Fruit fly (Drosophila melanogaster) whole organism, embryonic: ENCODE measurements around the gene Rab5.

Source experiments
- Awh ChIP-seq: fragments of 200-800 bp; sonication (Bioruptor generic); IDR thresholded peaks from 2 replicates; pipeline ENCODE4, ENCODE4 v1.3.6; 2022; ENCODE audit warnings: missing biosample characterization, missing genetic modification characterization
- C15 ChIP-seq: fragments of 200-800 bp; sonication (Bioruptor generic); IDR thresholded peaks from 3 replicates; pipeline ENCODE4 v1.3.6; 2022; ENCODE audit warnings: missing biosample characterization, missing genetic modification characterization
- CG11398 ChIP-seq: fragments of 200-800 bp; sonication (Bioruptor generic); optimal IDR thresholded peaks from 2 replicates; lab custom pipeline; 2016; ENCODE audit warnings: missing biosample characterization, missing genetic modification characterization
- CG12219 ChIP-seq: fragments of 200-800 bp; sonication (Bioruptor generic); optimal IDR thresholded peaks from 3 replicates; lab custom pipeline; 2018; ENCODE audit warnings: missing biosample characterization, mild to moderate bottlenecking, missing genetic modification characterization
- CG12659 ChIP-seq: fragments of 200-800 bp; sonication (Bioruptor generic); optimal IDR thresholded peaks from 3 replicates; lab custom pipeline; 2017; ENCODE audit warnings: mild to moderate bottlenecking, missing biosample characterization, missing genetic modification reagents, missing genetic modification characterization
- CG15269 ChIP-seq: fragments of 200-800 bp; sonication (Bioruptor generic); optimal IDR thresholded peaks from 2 replicates; lab custom pipeline; 2018; ENCODE audit warnings: missing biosample characterization, mild to moderate bottlenecking, missing genetic modification characterization, moderate library complexity
- CG2129 ChIP-seq: fragments of 200-800 bp; sonication (Bioruptor generic); IDR thresholded peaks from 2 replicates; pipeline ENCODE4 v1.3.6; 2022; ENCODE audit warnings: missing biosample characterization, missing genetic modification characterization; ENCODE audit not compliant: partially characterized antibody
- CG2199 ChIP-seq: fragments of 200-800 bp; sonication (Bioruptor generic); IDR thresholded peaks from 3 replicates; pipeline ENCODE4 v1.3.6; 2022; ENCODE audit warnings: missing biosample characterization, missing genetic modification characterization
- CG2202 ChIP-seq: fragments of 200-800 bp; sonication (Bioruptor generic); optimal IDR thresholded peaks from 2 replicates; lab custom pipeline; 2018; ENCODE audit warnings: missing biosample characterization, mild to moderate bottlenecking, missing genetic modification characterization
- CG33213 ChIP-seq: fragments of 200-800 bp; sonication (Bioruptor generic); optimal IDR thresholded peaks from 3 replicates; lab custom pipeline; 2016; ENCODE audit warnings: missing biosample characterization, missing genetic modification characterization
- CG4424 ChIP-seq: fragments of 200-800 bp; sonication (Bioruptor generic); optimal IDR thresholded peaks from 3 replicates; lab custom pipeline; 2016; ENCODE audit warnings: missing biosample characterization, missing genetic modification characterization
- CG4617 ChIP-seq: fragments of 200-800 bp; sonication (Bioruptor generic); optimal IDR thresholded peaks from 3 replicates; lab custom pipeline; 2016; ENCODE audit warnings: missing biosample characterization, missing genetic modification characterization, borderline replicate concordance
- CG6854 ChIP-seq: fragments of 200-800 bp; sonication (Bioruptor generic); optimal IDR thresholded peaks from 3 replicates; lab custom pipeline; 2017; ENCODE audit warnings: missing biosample characterization, mild to moderate bottlenecking, missing genetic modification characterization
- CG7745 ChIP-seq: fragments of 200-800 bp; sonication (Bioruptor generic); optimal IDR thresholded peaks from 2 replicates; lab custom pipeline; 2018; ENCODE audit warnings: missing biosample characterization, mild to moderate bottlenecking, missing genetic modification characterization, moderate library complexity
- CG9215 ChIP-seq: fragments of 200-800 bp; sonication (Bioruptor generic); IDR thresholded peaks from 2 replicates; pipeline ENCODE4 v1.3.6; 2022; ENCODE audit warnings: missing biosample characterization, missing genetic modification characterization
- CG9876 ChIP-seq: fragments of 200-800 bp; sonication (Bioruptor generic); optimal IDR thresholded peaks from 2 replicates; lab custom pipeline; 2016; ENCODE audit warnings: missing biosample characterization, missing genetic modification characterization
- CG9932 ChIP-seq: fragments of 200-800 bp; sonication (Bioruptor generic); IDR thresholded peaks from 2 replicates; pipeline ENCODE4 v1.3.6; 2022; ENCODE audit warnings: missing biosample characterization, missing genetic modification characterization
- Dip3 ChIP-seq: fragments of 200-800 bp; sonication (Bioruptor generic); optimal IDR thresholded peaks from 3 replicates; lab custom pipeline; 2016; ENCODE audit warnings: missing biosample characterization, missing genetic modification characterization
- Fer2 ChIP-seq: fragments of 200-800 bp; sonication (Bioruptor generic); optimal IDR thresholded peaks from 2 replicates; lab custom pipeline; 2018; ENCODE audit warnings: missing biosample characterization, mild to moderate bottlenecking, missing genetic modification characterization, moderate library complexity
- Gug ChIP-seq: fragments of 200-800 bp; sonication (Bioruptor generic); IDR thresholded peaks from 4 replicates; pipeline ENCODE4 v1.3.6; 2022; ENCODE audit warnings: missing biosample characterization, missing genetic modification characterization
- H2.0 ChIP-seq: fragments of 200-800 bp; sonication (Bioruptor generic); IDR thresholded peaks from 2 replicates; pipeline ENCODE4 v1.3.6; 2022; ENCODE audit warnings: missing biosample characterization, missing genetic modification characterization
- HHEX ChIP-seq: fragments of 200-800 bp; sonication (Bioruptor generic); optimal IDR thresholded peaks from 3 replicates; lab custom pipeline; 2017; ENCODE audit warnings: missing biosample characterization, mild to moderate bottlenecking, missing genetic modification characterization, missing genetic modification reagents
- HLH3B ChIP-seq: fragments of 200-800 bp; sonication (Bioruptor generic); IDR thresholded peaks from 2 replicates; pipeline ENCODE4 v1.3.6; 2022; ENCODE audit warnings: missing biosample characterization, missing genetic modification characterization
- Lpt ChIP-seq: fragments of >200 bp; optimal IDR thresholded peaks from 2 replicates; lab custom pipeline; 2018; ENCODE audit warnings: missing biosample characterization, missing genetic modification characterization
- Neu2 ChIP-seq: fragments of 200-800 bp; sonication (Bioruptor generic); optimal IDR thresholded peaks from 3 replicates; lab custom pipeline; 2016; ENCODE audit warnings: missing biosample characterization, missing genetic modification characterization, borderline replicate concordance
- Nf-YB ChIP-seq: fragments of 200-800 bp; sonication (Bioruptor generic); optimal IDR thresholded peaks from 3 replicates; lab custom pipeline; 2019; ENCODE audit warnings: missing biosample characterization, mild to moderate bottlenecking, missing genetic modification characterization, moderate library complexity
- Sry-β ChIP-seq: fragments of 200-800 bp; sonication (Bioruptor generic); optimal IDR thresholded peaks from 2 replicates; lab custom pipeline; 2018; ENCODE audit warnings: missing biosample characterization, mild to moderate bottlenecking, missing genetic modification characterization, moderate library complexity
- Tbp ChIP-seq: fragments of >200 bp; optimal IDR thresholded peaks from 2 replicates; lab custom pipeline; 2018; ENCODE audit warnings: missing biosample characterization, missing genetic modification characterization
- ara ChIP-seq: fragments of 200-800 bp; sonication (Bioruptor generic); IDR thresholded peaks from 2 replicates; pipeline ENCODE4 v1.3.6; 2022; ENCODE audit warnings: missing biosample characterization, missing genetic modification characterization
- cas ChIP-seq: fragments of 200-800 bp; sonication (Bioruptor generic); IDR thresholded peaks from 2 replicates; pipeline ENCODE4 v1.3.6; 2022; ENCODE audit warnings: missing biosample characterization, missing genetic modification characterization
- caup ChIP-seq: fragments of 200-800 bp; sonication (Bioruptor generic); optimal IDR thresholded peaks from 3 replicates; lab custom pipeline; 2017; ENCODE audit warnings: missing biosample characterization, mild to moderate bottlenecking, missing genetic modification characterization, moderate library complexity; ENCODE audit not compliant: severe bottlenecking
- gcm2 ChIP-seq: fragments of 200-800 bp; sonication (Bioruptor generic); optimal IDR thresholded peaks from 2 replicates; lab custom pipeline; 2016; ENCODE audit warnings: missing biosample characterization, missing genetic modification characterization
- ham ChIP-seq: fragments of 200-800 bp; sonication (Bioruptor generic); IDR thresholded peaks from 2 replicates; pipeline ENCODE4 v1.3.6; 2022; ENCODE audit warnings: missing biosample characterization, missing genetic modification characterization
- jigr1 ChIP-seq: fragments of 200-800 bp; sonication (Bioruptor generic); IDR thresholded peaks from 3 replicates; pipeline ENCODE4 v1.3.6; 2022; ENCODE audit warnings: missing biosample characterization, missing genetic modification characterization
- jing ChIP-seq: fragments of 200-800 bp; sonication (Bioruptor generic); optimal IDR thresholded peaks from 2 replicates; lab custom pipeline; 2018; ENCODE audit warnings: missing biosample characterization, mild to moderate bottlenecking, missing genetic modification characterization
- kah ChIP-seq: fragments of 200-800 bp; sonication (Bioruptor generic); optimal IDR thresholded peaks from 2 replicates; lab custom pipeline; 2018; ENCODE audit warnings: missing biosample characterization, mild to moderate bottlenecking, missing genetic modification characterization
- lilli ChIP-seq: fragments of 200-800 bp; sonication (Bioruptor generic); optimal IDR thresholded peaks from 3 replicates; lab custom pipeline; 2016; ENCODE audit warnings: missing biosample characterization, missing genetic modification characterization
- lmd ChIP-seq: fragments of 200-800 bp; sonication (Bioruptor generic); IDR thresholded peaks from 2 replicates; pipeline ENCODE4 v1.3.6; 2022; ENCODE audit warnings: missing biosample characterization, missing genetic modification characterization
- lola ChIP-seq, 3 experiments: fragments of >200 bp in 2 of 3; fragments of 200-800 bp in 1 of 3; sonication (Bioruptor generic) in 1 of 3; optimal IDR thresholded peaks; 2 replicates each; lab custom pipeline; 2017 to 2019; ENCODE audit warnings: missing biosample characterization in 3 of 3, missing genetic modification characterization in 3 of 3, mild to moderate bottlenecking in 1 of 3, moderate library complexity in 1 of 3
- mirr ChIP-seq: fragments of 200-800 bp; sonication (Bioruptor generic); optimal IDR thresholded peaks from 3 replicates; lab custom pipeline; 2018; ENCODE audit warnings: missing biosample characterization, mild to moderate bottlenecking, missing genetic modification characterization
- nom ChIP-seq: fragments of 200-800 bp; sonication (Bioruptor generic); optimal IDR thresholded peaks from 2 replicates; lab custom pipeline; 2017; ENCODE audit warnings: missing biosample characterization, missing genetic modification characterization, mild to moderate bottlenecking, moderate library complexity, missing genetic modification reagents
- peb ChIP-seq: fragments of 200-800 bp; sonication (Bioruptor generic); IDR thresholded peaks from 2 replicates; pipeline ENCODE4 v1.3.6; 2022; ENCODE audit warnings: missing biosample characterization, missing genetic modification characterization
- pum ChIP-seq: fragments of 200-800 bp; sonication (Bioruptor generic); optimal IDR thresholded peaks from 2 replicates; lab custom pipeline; 2016; ENCODE audit warnings: missing biosample characterization, missing genetic modification characterization
- pzg ChIP-seq: fragments of 200-800 bp; sonication (Bioruptor generic); optimal IDR thresholded peaks from 3 replicates; lab custom pipeline; 2018; ENCODE audit warnings: missing biosample characterization, mild to moderate bottlenecking, missing genetic modification characterization, moderate library complexity
- tin ChIP-seq: fragments of 200-800 bp; sonication (Bioruptor generic); optimal IDR thresholded peaks from 3 replicates; lab custom pipeline; 2016; ENCODE audit warnings: missing biosample characterization, missing genetic modification characterization
- vfl ChIP-seq: fragments of 200-800 bp; sonication (Bioruptor generic); optimal IDR thresholded peaks from 2 replicates; lab custom pipeline; 2016; ENCODE audit warnings: missing biosample characterization, missing genetic modification characterization
- wor ChIP-seq: fragments of 200-800 bp; sonication (Bioruptor generic); IDR thresholded peaks from 2 replicates; pipeline ENCODE4 v1.3.6; 2022; ENCODE audit warnings: missing biosample characterization, missing genetic modification characterization
- z ChIP-seq: fragments of 200-800 bp; sonication (Bioruptor generic); IDR thresholded peaks from 3 replicates; pipeline ENCODE4 v1.3.6; 2022; ENCODE audit warnings: missing biosample characterization, missing genetic modification characterization
- zf30C ChIP-seq: fragments of 200-800 bp; sonication (Bioruptor generic); optimal IDR thresholded peaks from 3 replicates; lab custom pipeline; 2018; ENCODE audit warnings: missing biosample characterization, mild to moderate bottlenecking, missing genetic modification characterization
- zfh2 ChIP-seq: fragments of 200-800 bp; sonication (Bioruptor generic); optimal IDR thresholded peaks from 2 replicates; lab custom pipeline; 2016; ENCODE audit warnings: missing biosample characterization, missing genetic modification characterization

The Rab5 gene

dm6 chr2L:2363626-2364147 is 1.4 kb downstream of the Rab5 start (continued):
- TF ChIP-seq jing (peak; percentile 52), caup (GFP tag; lab: Kevin White, UChicago) (peak; percentile 85), kah (GFP tag; lab: Kevin White, UChicago) (peak; percentile 90), HHEX (GFP tag; lab: Kevin White, UChicago) (peak; percentile 89), Sry-β (peak; percentile 33), Lpt (GFP tag; lab: Kevin White, UChicago) (no peak), CG15269 (peak; percentile 93), jigr1 (no peak), Tbp (GFP tag; lab: Kevin White, UChicago) (no peak), CG12219 (GFP tag; lab: Kevin White, UChicago) (peak; percentile 89), CG9215 (GFP tag; lab: Robert Waterston, UW) (peak; percentile 78; the same call in 1 of the 2 replicates), ara (GFP tag; lab: Robert Waterston, UW) (peak; percentile 79; the same call in 1 of the 2 replicates), CG9876 (peak; percentile 34), peb (GFP tag; lab: Robert Waterston, UW) (peak; percentile 60; the same call in 1 of the 2 replicates), cas (peak; percentile 74), pum (peak; percentile 58), zf30C (GFP tag; lab: Kevin White, UChicago) (no peak), gcm2 (GFP tag; lab: Kevin White, UChicago) (peak; percentile 64), Awh (GFP tag; lab: Robert Waterston, UW) (peak; percentile 77), CG33213 (GFP tag; lab: Kevin White, UChicago) (no peak), vfl (GFP tag; lab: Kevin White, UChicago) (peak; percentile 17), CG9932 (GFP tag; lab: Robert Waterston, UW) (peak; percentile 82), H2.0 (GFP tag; lab: Robert Waterston, UW) (peak; percentile 76), CG6854 (GFP tag; lab: Kevin White, UChicago) (peak; percentile 86), CG2202 (peak; percentile 60), CG2199 (GFP tag; lab: Robert Waterston, UW) (peak; percentile 85), tin (GFP tag; lab: Kevin White, UChicago) (peak; percentile 75), lilli (GFP tag; lab: Kevin White, UChicago) (peak; percentile 81), Nf-YB (GFP tag; lab: Kevin White, UChicago) (peak; percentile 84), CG12659 (GFP tag; lab: Kevin White, UChicago) (peak; percentile 90), zfh2 (GFP tag; lab: Kevin White, UChicago) (peak; percentile 16), CG11398 (GFP tag; lab: Kevin White, UChicago) (no peak), nom (GFP tag; lab: Kevin White, UChicago) (peak; percentile 94), CG7745 (tag; lab: Kevin White, UChicago) (no peak), HLH3B (GFP tag; lab: Robert Waterston, UW) (peak; percentile 84), Gug (GFP tag; lab: Robert Waterston, UW) (peak; percentile 64; the same call in 2 of the 4 replicates), z (GFP tag; lab: Robert Waterston, UW) (0 out of 3 replicates have a peak, but pooled peaks have one; percentile 46), lola (GFP tag; optimal IDR thresholded peaks at IDR 0.05; lab: Kevin White, UChicago) (peak in 1 of 3 experiments; percentile 90), CG2129 (GFP tag; lab: Robert Waterston, UW) (no peak), lmd (peak; percentile 80), Dip3 (peak; percentile 39), C15 (GFP tag; lab: Robert Waterston, UW) (peak; percentile 82; the same call in 2 of the 3 replicates), Fer2 (tag; lab: Kevin White, UChicago) (peak; percentile 84), Neu2 (no peak), pzg (no peak), CG4424 (GFP tag; lab: Kevin White, UChicago) (peak; percentile 84), wor (GFP tag; lab: Robert Waterston, UW) (peak; percentile 72), CG4617 (peak; percentile 40), ham (no peak), mirr (GFP tag; lab: Kevin White, UChicago) (peak; percentile 64)
